Fruit fly (Drosophila melanogaster) whole organism, embryonic: ENCODE data around the gene CG34453.

ENCODE experiments used
- CG10565 ChIP-seq: fragments of 200-800 bp; sonication (Bioruptor generic); optimal IDR thresholded peaks from 3 replicates; lab custom pipeline; 2016; ENCODE audit warnings: missing biosample characterization, mild to moderate bottlenecking, missing genetic modification characterization
- CG12104 ChIP-seq: fragments of 200-800 bp; sonication (Bioruptor generic); optimal IDR thresholded peaks from 3 replicates; lab custom pipeline; 2016; ENCODE audit warnings: missing biosample characterization, missing genetic modification characterization
- CG12391 ChIP-seq: fragments of 200-800 bp; sonication (Bioruptor generic); optimal IDR thresholded peaks from 3 replicates; lab custom pipeline; 2018; ENCODE audit warnings: missing biosample characterization, mild to moderate bottlenecking, missing genetic modification characterization, moderate library complexity
- CG14441 ChIP-seq: fragments of 200-800 bp; sonication (Bioruptor generic); IDR thresholded peaks from 2 replicates; pipeline ENCODE4 v1.3.6; 2022; ENCODE audit warnings: missing biosample characterization, missing genetic modification characterization
- CG15479 ChIP-seq: fragments of 200-800 bp; sonication (Bioruptor generic); optimal IDR thresholded peaks from 3 replicates; lab custom pipeline; 2019; ENCODE audit warnings: missing biosample characterization, mild to moderate bottlenecking, missing genetic modification characterization, moderate library complexity
- CG15514 ChIP-seq: fragments of 200-800 bp; sonication (Bioruptor generic); optimal IDR thresholded peaks from 3 replicates; lab custom pipeline; 2017; ENCODE audit warnings: missing biosample characterization, missing genetic modification characterization, mild to moderate bottlenecking, moderate library complexity, missing genetic modification reagents
- CG16813 ChIP-seq: fragments of 200-800 bp; sonication (Bioruptor generic); IDR thresholded peaks from 3 replicates; pipeline ENCODE4 v1.3.6; 2022; ENCODE audit warnings: missing biosample characterization, missing genetic modification characterization; ENCODE audit not compliant: partially characterized antibody
- CG2199 ChIP-seq: fragments of 200-800 bp; sonication (Bioruptor generic); IDR thresholded peaks from 3 replicates; pipeline ENCODE4 v1.3.6; 2022; ENCODE audit warnings: missing biosample characterization, missing genetic modification characterization
- CG30403 ChIP-seq: fragments of 200-800 bp; sonication (Bioruptor generic); optimal IDR thresholded peaks from 3 replicates; lab custom pipeline; 2016; ENCODE audit warnings: missing biosample characterization, missing genetic modification characterization
- CG31388 ChIP-seq: fragments of 200-800 bp; sonication (Bioruptor generic); optimal IDR thresholded peaks from 2 replicates; lab custom pipeline; 2016; ENCODE audit warnings: missing biosample characterization, missing genetic modification characterization
- CG3407 ChIP-seq: fragments of 200-800 bp; sonication (Bioruptor generic); optimal IDR thresholded peaks from 2 replicates; lab custom pipeline; 2018; ENCODE audit warnings: missing biosample characterization, mild to moderate bottlenecking, missing genetic modification characterization
- CG34422 ChIP-seq: fragments of 200-800 bp; sonication (Bioruptor generic); IDR thresholded peaks from 3 replicates; pipeline ENCODE4 v1.3.6; 2022; ENCODE audit warnings: missing biosample characterization, missing genetic modification characterization
- CG6272 ChIP-seq: fragments of 200-800 bp; sonication (Bioruptor generic); IDR thresholded peaks from 2 replicates; pipeline ENCODE4 v1.3.6; 2022; ENCODE audit warnings: missing biosample characterization, missing genetic modification characterization
- CkIIα-i1 ChIP-seq: fragments of 200-800 bp; sonication (Bioruptor generic); IDR thresholded peaks from 2 replicates; pipeline ENCODE4 v1.3.6; 2022; ENCODE audit warnings: missing biosample characterization, missing genetic modification characterization
- Dp ChIP-seq: fragments of 200-800 bp; sonication (Bioruptor generic); optimal IDR thresholded peaks from 2 replicates; lab custom pipeline; 2018; ENCODE audit warnings: missing biosample characterization, mild to moderate bottlenecking, missing genetic modification characterization, moderate library complexity
- Hmr ChIP-seq: fragments of 200-800 bp; sonication (Bioruptor generic); optimal IDR thresholded peaks from 3 replicates; lab custom pipeline; 2017; ENCODE audit warnings: mild to moderate bottlenecking, missing biosample characterization, missing genetic modification reagents, missing genetic modification characterization
- Jarid2 ChIP-seq: fragments of 200-800 bp; sonication (Bioruptor generic); optimal IDR thresholded peaks from 3 replicates; lab custom pipeline; 2017; ENCODE audit warnings: mild to moderate bottlenecking, missing biosample characterization, missing genetic modification reagents, missing genetic modification characterization
- Med ChIP-seq: fragments of 200-800 bp; sonication (Bioruptor generic); peaks from one replicate; lab custom pipeline; 2016; ENCODE audit warnings: missing biosample characterization, missing genetic modification characterization, mild to moderate bottlenecking, inconsistent platforms, moderate library complexity
- Mrtf ChIP-seq: fragments of 200-800 bp; sonication (Bioruptor generic); IDR thresholded peaks from 3 replicates; pipeline ENCODE4 v1.3.6; 2022; ENCODE audit warnings: missing biosample characterization, missing genetic modification characterization
- NC2α ChIP-seq: fragments of 200-800 bp; sonication (Bioruptor generic); optimal IDR thresholded peaks from 2 replicates; lab custom pipeline; 2016; ENCODE audit warnings: missing biosample characterization, missing genetic modification characterization
- Oli ChIP-seq: fragments of 200-800 bp; sonication (Bioruptor generic); optimal IDR thresholded peaks from 2 replicates; lab custom pipeline; 2018; ENCODE audit warnings: missing biosample characterization, mild to moderate bottlenecking, missing genetic modification characterization, moderate library complexity
- Scr ChIP-seq: fragments of 200-800 bp; sonication (Bioruptor generic); IDR thresholded peaks from 2 replicates; pipeline ENCODE4 v1.3.6; 2022; ENCODE audit warnings: missing biosample characterization, missing genetic modification characterization; ENCODE audit not compliant: partially characterized antibody
- az2 ChIP-seq: fragments of 200-800 bp; sonication (Bioruptor generic); optimal IDR thresholded peaks from 3 replicates; lab custom pipeline; 2016; ENCODE audit warnings: missing biosample characterization, missing genetic modification characterization
- br ChIP-seq: fragments of >200 bp; optimal IDR thresholded peaks from 2 replicates; lab custom pipeline; 2017
- ci ChIP-seq: fragments of 200-800 bp; sonication (Bioruptor generic); IDR thresholded peaks from 3 replicates; pipeline ENCODE4 v1.3.6; 2022; ENCODE audit warnings: missing biosample characterization, missing genetic modification characterization
- crp ChIP-seq, 2 experiments: fragments of 200-800 bp; sonication (Bioruptor generic); optimal IDR thresholded peaks; 2 replicates in 1 of 2; 3 replicates in 1 of 2; lab custom pipeline; 2017; ENCODE audit warnings: missing biosample characterization in 2 of 2, missing genetic modification characterization in 2 of 2, mild to moderate bottlenecking in 1 of 2, moderate library complexity in 1 of 2
- da ChIP-seq: fragments of 200-800 bp; sonication (Bioruptor generic); optimal IDR thresholded peaks from 2 replicates; lab custom pipeline; 2016; ENCODE audit warnings: missing biosample characterization, missing genetic modification characterization
- danr ChIP-seq: fragments of 200-800 bp; sonication (Bioruptor generic); IDR thresholded peaks from 2 replicates; pipeline ENCODE4 v1.3.6; 2022; ENCODE audit warnings: missing biosample characterization, missing genetic modification characterization
- dmrt11E ChIP-seq: fragments of 200-800 bp; sonication (Bioruptor generic); optimal IDR thresholded peaks from 3 replicates; lab custom pipeline; 2018; ENCODE audit warnings: missing biosample characterization, mild to moderate bottlenecking, missing genetic modification characterization, moderate library complexity
- dysf ChIP-seq: fragments of 200-800 bp; sonication (Bioruptor generic); IDR thresholded peaks from 3 replicates; pipeline ENCODE4 v1.3.6; 2022; ENCODE audit warnings: missing biosample characterization, missing genetic modification characterization
- esg ChIP-seq: fragments of 200-800 bp; sonication (Bioruptor generic); conservative IDR thresholded peaks from 2 replicates; pipeline ENCODE4 v1.3.6; 2022; ENCODE audit warnings: missing biosample characterization, missing genetic modification characterization
- fd102C ChIP-seq: fragments of 200-800 bp; sonication (Bioruptor generic); optimal IDR thresholded peaks from 2 replicates; lab custom pipeline; 2018; ENCODE audit warnings: missing biosample characterization, mild to moderate bottlenecking, missing genetic modification characterization, moderate library complexity
- gcm ChIP-seq: fragments of 200-800 bp; sonication (Bioruptor generic); optimal IDR thresholded peaks from 2 replicates; lab custom pipeline; 2019; ENCODE audit warnings: missing biosample characterization, mild to moderate bottlenecking, missing genetic modification characterization, moderate library complexity
- gem ChIP-seq: fragments of 200-800 bp; sonication (Bioruptor generic); optimal IDR thresholded peaks from 2 replicates; lab custom pipeline; 2019; ENCODE audit warnings: missing biosample characterization, mild to moderate bottlenecking, missing genetic modification characterization, moderate library complexity
- hkb ChIP-seq, 2 experiments: fragments of 200-800 bp in 1 of 2; fragments of >200 bp in 1 of 2; sonication (Bioruptor generic) in 1 of 2; IDR thresholded peaks in 1 of 2; optimal IDR thresholded peaks in 1 of 2; 2 replicates each; pipeline versions ENCODE4 v1.3.6 to Lab custom; 2017 to 2022; ENCODE audit warnings: missing biosample characterization in 1 of 2, missing genetic modification characterization in 1 of 2
- hth ChIP-seq: fragments of >200 bp; optimal IDR thresholded peaks from 2 replicates; lab custom pipeline; 2017; ENCODE audit warnings: inconsistent platforms
- jigr1 ChIP-seq: fragments of 200-800 bp; sonication (Bioruptor generic); IDR thresholded peaks from 3 replicates; pipeline ENCODE4 v1.3.6; 2022; ENCODE audit warnings: missing biosample characterization, missing genetic modification characterization
- kah ChIP-seq: fragments of 200-800 bp; sonication (Bioruptor generic); optimal IDR thresholded peaks from 2 replicates; lab custom pipeline; 2018; ENCODE audit warnings: missing biosample characterization, mild to moderate bottlenecking, missing genetic modification characterization
- lab ChIP-seq: fragments of 200-800 bp; sonication (Bioruptor generic); optimal IDR thresholded peaks from 3 replicates; lab custom pipeline; 2017; ENCODE audit warnings: missing biosample characterization, missing genetic modification characterization, mild to moderate bottlenecking, moderate library complexity, missing genetic modification reagents
- lola ChIP-seq, 3 experiments: fragments of >200 bp in 2 of 3; fragments of 200-800 bp in 1 of 3; sonication (Bioruptor generic) in 1 of 3; optimal IDR thresholded peaks; 2 replicates each; lab custom pipeline; 2017 to 2019; ENCODE audit warnings: missing biosample characterization in 3 of 3, missing genetic modification characterization in 3 of 3, mild to moderate bottlenecking in 1 of 3, moderate library complexity in 1 of 3
- nerfin-2 ChIP-seq: fragments of 200-800 bp; sonication (Bioruptor generic); IDR thresholded peaks from 2 replicates; pipeline ENCODE4 v1.3.6; 2022; ENCODE audit warnings: missing biosample characterization, missing genetic modification characterization; ENCODE audit not compliant: partially characterized antibody
- odd ChIP-seq: fragments of 200-800 bp; sonication (Bioruptor generic); optimal IDR thresholded peaks from 2 replicates; lab custom pipeline; 2017; ENCODE audit warnings: missing biosample characterization, mild to moderate bottlenecking, missing genetic modification characterization
- pros ChIP-seq: fragments of 200-800 bp; sonication (Bioruptor generic); optimal IDR thresholded peaks from 3 replicates; lab custom pipeline; 2019; ENCODE audit warnings: missing biosample characterization, mild to moderate bottlenecking, missing genetic modification characterization, moderate library complexity
- pzg ChIP-seq: fragments of 200-800 bp; sonication (Bioruptor generic); optimal IDR thresholded peaks from 3 replicates; lab custom pipeline; 2018; ENCODE audit warnings: missing biosample characterization, mild to moderate bottlenecking, missing genetic modification characterization, moderate library complexity
- scrt ChIP-seq: fragments of 200-800 bp; sonication (Bioruptor generic); optimal IDR thresholded peaks from 2 replicates; lab custom pipeline; 2018; ENCODE audit warnings: missing biosample characterization, mild to moderate bottlenecking, missing genetic modification characterization, moderate library complexity
- tna ChIP-seq: fragments of 200-800 bp; sonication (Bioruptor generic); IDR thresholded peaks from 2 replicates; pipeline ENCODE4 v1.3.6; 2022; ENCODE audit warnings: missing biosample characterization, missing genetic modification characterization; ENCODE audit not compliant: partially characterized antibody
- twi ChIP-seq: fragments of 200-800 bp; optimal IDR thresholded peaks from 2 replicates; lab custom pipeline; 2019; ENCODE audit warnings: missing biosample characterization, mild to moderate bottlenecking, missing genetic modification characterization, moderate library complexity
- unc-4 ChIP-seq: fragments of 200-800 bp; sonication (Bioruptor generic); IDR thresholded peaks from 2 replicates; pipeline ENCODE4 v1.3.6; 2022; ENCODE audit warnings: missing biosample characterization, missing genetic modification characterization; ENCODE audit not compliant: partially characterized antibody

The CG34453 gene

DNA sequence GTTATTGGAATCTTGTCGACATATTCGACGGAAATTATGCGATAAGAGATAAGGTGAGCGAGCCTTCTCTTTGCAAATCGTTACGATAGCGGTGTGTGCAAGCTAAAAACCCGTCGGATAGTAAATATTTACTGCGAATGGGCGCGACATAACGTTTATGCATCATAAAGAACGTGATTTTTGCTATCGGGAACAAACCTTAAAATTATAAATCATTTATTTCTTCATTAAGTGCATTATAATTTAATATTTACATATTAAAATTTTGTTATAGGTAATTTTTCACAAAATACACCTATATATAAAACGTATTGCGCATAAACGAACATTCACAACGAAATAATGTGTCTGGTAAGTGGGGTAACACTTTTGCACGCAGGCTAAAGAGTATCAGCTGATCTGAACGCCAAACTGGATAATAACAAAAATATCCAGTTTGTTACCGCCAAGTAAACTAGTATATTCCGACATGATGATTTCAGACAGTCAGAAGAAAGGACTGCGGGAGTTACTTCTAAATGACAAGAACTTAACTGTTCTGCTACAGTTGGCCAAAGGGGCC is 27.3 kb downstream of the CG34453 start, which contains the start of the genes Gk1 and CG13876 (continued):
- TF ChIP-seq CG6272 (GFP tag; lab: Robert Waterston, UW) (peak; percentile 67), pros (peak; percentile 67), lab (GFP tag; lab: Kevin White, UChicago) (no peak), twi (tag; lab: Kevin White, UChicago) (peak; percentile 88), dmrt11E (peak; percentile 96), CG3407 (GFP tag; lab: Kevin White, UChicago) (peak; percentile 87), jigr1 (peak; percentile 64; the same call in 2 of the 3 replicates), CG2199 (GFP tag; lab: Robert Waterston, UW) (peak; percentile 94), CG16813 (GFP tag; lab: Robert Waterston, UW) (no peak), CG34422 (GFP tag; lab: Robert Waterston, UW) (peak; percentile 93), Oli (peak; percentile 93), kah (peak; percentile 89), dysf (GFP tag; lab: Robert Waterston, UW) (peak; percentile 95), ci (peak; percentile 97), pzg (GFP tag; lab: Kevin White, UChicago) (peak; percentile 56), da (GFP tag; lab: Kevin White, UChicago) (no peak), gcm (peak; percentile 96), CG31388 (GFP tag; lab: Kevin White, UChicago) (peak; percentile 59), Hmr (GFP tag; lab: Kevin White, UChicago) (peak; percentile 98), gem (tag; lab: Kevin White, UChicago) (peak; percentile 98), az2 (GFP tag; lab: Kevin White, UChicago) (peak; percentile 87), CG12104 (GFP tag; lab: Kevin White, UChicago) (peak; percentile 93), crp (GFP tag; optimal IDR thresholded peaks at IDR 0.05; lab: Kevin White, UChicago) (peak; percentile 33 to 88), unc-4 (GFP tag; lab: Robert Waterston, UW) (no peak; the same call in 1 of the 2 replicates), tna (GFP tag; lab: Robert Waterston, UW) (no peak), hth (no peak), CkIIα-i1 (peak; percentile 41; the same call in 1 of the 2 replicates), Jarid2 (GFP tag; lab: Kevin White, UChicago) (no peak), esg (GFP tag; lab: Robert Waterston, UW) (peak; percentile 85), danr (GFP tag; lab: Robert Waterston, UW) (peak; percentile 60; the same call in 1 of the 2 replicates), CG14441 (peak; percentile 90), CG15514 (GFP tag; lab: Kevin White, UChicago) (peak; percentile 91), br (lab: Kevin White, UChicago) (no peak), NC2α (no peak), CG10565 (GFP tag; lab: Kevin White, UChicago) (peak; percentile 6), Med (GFP tag; lab: Kevin White, UChicago) (peak; percentile 92), Mrtf (GFP tag; lab: Robert Waterston, UW) (peak; percentile 85; the same call in 2 of the 3 replicates), odd (peak; percentile 93), lola (GFP tag; optimal IDR thresholded peaks at IDR 0.05; lab: Kevin White, UChicago) (peak in 1 of 3 experiments; percentile 94), nerfin-2 (GFP tag; lab: Robert Waterston, UW) (no peak), CG15479 (GFP tag; lab: Kevin White, UChicago) (peak; percentile 82), Dp (GFP tag; lab: Kevin White, UChicago) (peak; percentile 33), CG30403 (GFP tag; lab: Kevin White, UChicago) (peak; percentile 94), CG12391 (tag; lab: Kevin White, UChicago) (peak; percentile 98), hkb (optimal IDR thresholded peaks at IDR 0.05; lab: Kevin White, UChicago) (no peak), hkb (GFP tag; IDR thresholded peaks at IDR 0.05; lab: Robert Waterston, UW) (peak; percentile 96), scrt (GFP tag; lab: Kevin White, UChicago) (peak; percentile 93), fd102C (GFP tag; lab: Kevin White, UChicago) (peak; percentile 69), Scr (GFP tag; lab: Robert Waterston, UW) (no peak)
